Fruit fly (Drosophila melanogaster): ENCODE measurements around the gene TotE.

DNA sequence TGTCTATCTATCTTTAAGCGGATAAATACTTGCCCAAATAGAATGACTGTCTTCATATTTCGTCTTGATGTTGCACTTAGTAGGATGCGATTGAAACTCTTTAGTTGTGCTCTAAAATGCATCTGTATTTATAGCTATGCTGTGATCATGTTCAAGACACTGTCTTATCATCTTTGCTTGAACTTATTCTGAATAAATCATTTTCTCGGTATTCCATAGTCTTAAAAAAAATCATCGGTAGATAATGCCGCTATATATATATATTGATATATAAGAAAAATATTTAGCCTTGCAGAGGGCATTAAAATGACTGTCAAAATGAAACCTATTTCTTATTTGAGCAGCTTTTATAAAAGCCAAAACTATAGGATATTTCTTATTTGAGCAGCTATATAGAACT is 1.0 kb downstream of the TotE start, which contains the start of gene TotF:
- TF ChIP-seq Mrtf (GFP tag; IDR thresholded peaks at IDR 0.05) = no peak
- TF ChIP-seq fru (optimal IDR thresholded peaks at IDR 0.05) = no peak
- TF ChIP-seq CTCF (GFP tag; optimal IDR thresholded peaks at IDR 0.05) = no peak
- no peak for TF ChIP-seq E2f2 (GFP tag; IDR thresholded peaks at IDR 0.05)
- no peak for TF ChIP-seq slbo (GFP tag; IDR thresholded peaks at IDR 0.05)
- no peak for TF ChIP-seq bbx (GFP tag; IDR thresholded peaks at IDR 0.05; ENCODE audit: partially characterized antibody)
- TF ChIP-seq Awh (GFP tag; IDR thresholded peaks at IDR 0.05) = no peak
- no peak for TF ChIP-seq zf30C (GFP tag; optimal IDR thresholded peaks at IDR 0.05)

Measured in whole organism, embryonic.